Worm (Caenorhabditis elegans): Measurements from ENCODE around the gene F46G10.4.

Gene F46G10.4

ce11 chrX:13356469-13356868, 22.6 kb downstream of the F46G10.4 start (continued):
- TF ChIP-seq mdt-29 (GFP tag; IDR thresholded peaks at IDR 0.05) (0 out of 2 replicates have a peak, but pooled peaks have one; percentile 60), dmd-6 (GFP tag; IDR thresholded peaks at IDR 0.05) (peak; percentile 98), saeg-2 (GFP tag; IDR thresholded peaks at IDR 0.05) (0 out of 2 replicates have a peak, but pooled peaks have one; percentile 51), nhr-76 (tag; optimal IDR thresholded peaks at IDR 0.05) (peak; percentile 57), hmg-1.1 (GFP tag; IDR thresholded peaks at IDR 0.05) (0 out of 2 replicates have a peak, but pooled peaks have one; percentile 41), mep-1 (tag; optimal IDR thresholded peaks at IDR 0.05) (peak; percentile 80)

- TF ChIP-seq hlh-30 (tag; optimal IDR thresholded peaks at IDR 0.05; ENCODE audit: insufficient read depth): peak; percentile 54
- TF ChIP-seq mdl-1 (tag; optimal IDR thresholded peaks at IDR 0.05): peak in 1 of 2 experiments; percentile 48
- no peak for TF ChIP-seq nhr-10 (tag; optimal IDR thresholded peaks at IDR 0.05)
- TF ChIP-seq nhr-28 (tag; optimal IDR thresholded peaks at IDR 0.05): peak; percentile 60
- peak; percentile 12 for TF ChIP-seq hlh-11 (tag; optimal IDR thresholded peaks at IDR 0.05)
- no peak for TF ChIP-seq daf-8 (GFP tag; IDR thresholded peaks at IDR 0.05)
- TF ChIP-seq nhr-48 (tag; optimal IDR thresholded peaks at IDR 0.05): peak; percentile 32
- TF ChIP-seq mxl-3 (GFP tag; optimal IDR thresholded peaks at IDR 0.05): peak; percentile 45
These were observed 23.8 kb downstream of the F46G10.4 start for ce11 chrX:13357673-13358072.

DNA sequence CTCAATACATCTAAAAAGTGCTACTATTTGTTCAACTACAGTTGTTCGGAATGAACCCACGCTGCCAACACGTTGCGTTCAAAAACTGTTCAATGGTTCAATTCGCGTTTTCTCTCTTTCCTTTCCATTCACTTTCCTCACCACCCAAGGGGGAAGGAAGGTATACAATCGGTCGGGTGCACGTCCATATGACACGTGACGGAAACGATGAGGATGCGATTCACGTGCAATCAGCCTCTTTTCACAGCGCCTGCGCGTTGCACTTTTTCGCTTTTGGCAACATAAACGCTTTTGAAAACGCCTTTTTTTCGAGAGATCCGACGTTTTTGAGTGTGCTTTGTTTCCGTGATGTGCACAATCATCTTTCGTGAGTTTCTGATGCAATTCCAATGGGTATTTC, 24.7 kb downstream of the F46G10.4 start:
- TF ChIP-seq ZK546.5 (tag; optimal IDR thresholded peaks at IDR 0.05): no peak
- TF ChIP-seq Y105C5A.15 (GFP tag; IDR thresholded peaks at IDR 0.05): no peak
- no peak for TF ChIP-seq madf-5 (GFP tag; IDR thresholded peaks at IDR 0.05)
- no peak for TF ChIP-seq F37D6.2 (tag; optimal IDR thresholded peaks at IDR 0.05)
- TF ChIP-seq ceh-20 (GFP tag; IDR thresholded peaks at IDR 0.05): 0 out of 2 replicates have a peak, but pooled peaks have one; percentile 16
- peak; percentile 49 for TF ChIP-seq rbr-2 (tag; optimal IDR thresholded peaks at IDR 0.05)
- peak; percentile 45; the same call in 1 of the 2 replicates for TF ChIP-seq php-3 (GFP tag; IDR thresholded peaks at IDR 0.05)
- TF ChIP-seq lir-3 (tag; optimal IDR thresholded peaks at IDR 0.05): no peak
- peak; percentile 19 for TF ChIP-seq zip-2 (tag; optimal IDR thresholded peaks at IDR 0.05)
- no peak for TF ChIP-seq snpc-4 (tag; optimal IDR thresholded peaks at IDR 0.05)
- TF ChIP-seq zip-11 (GFP tag; IDR thresholded peaks at IDR 0.05): no peak
- TF ChIP-seq nhr-111 (GFP tag; optimal IDR thresholded peaks at IDR 0.05): no peak
- TF ChIP-seq ZK337.2 (GFP tag; IDR thresholded peaks at IDR 0.05): no peak
- no peak for TF ChIP-seq snpc-1.2 (GFP tag; IDR thresholded peaks at IDR 0.05)
- TF ChIP-seq hlh-11 (tag; optimal IDR thresholded peaks at IDR 0.05): peak; percentile 95
- TF ChIP-seq unc-130 (GFP tag; optimal IDR thresholded peaks at IDR 0.05): no peak
- no peak for TF ChIP-seq nhr-237 (tag; optimal IDR thresholded peaks at IDR 0.05)
- TF ChIP-seq jun-1 (tag; optimal IDR thresholded peaks at IDR 0.05): no peak
- TF ChIP-seq skn-1 (tag; optimal IDR thresholded peaks at IDR 0.05): no peak
- TF ChIP-seq pqm-1 (tag; optimal IDR thresholded peaks at IDR 0.05): no peak
- peak; percentile 65 for TF ChIP-seq fkh-10 (GFP tag; optimal IDR thresholded peaks at IDR 0.05)
- no peak for TF ChIP-seq dmd-8 (GFP tag; IDR thresholded peaks at IDR 0.05)
- peak; percentile 95 for TF ChIP-seq nhr-11 (tag; optimal IDR thresholded peaks at IDR 0.05)
- peak; percentile 14 for TF ChIP-seq cey-2 (tag; optimal IDR thresholded peaks at IDR 0.05; ENCODE audit: borderline replicate concordance, insufficient read depth)
- TF ChIP-seq mep-1 (tag; optimal IDR thresholded peaks at IDR 0.05): peak; percentile 75
- TF ChIP-seq ces-1 (GFP tag; optimal IDR thresholded peaks at IDR 0.05): no peak
- TF ChIP-seq mxl-3 (GFP tag; optimal IDR thresholded peaks at IDR 0.05): peak; percentile 100
- TF ChIP-seq ceh-62 (tag; optimal IDR thresholded peaks at IDR 0.05): no peak
- peak; percentile 53 to 96 for TF ChIP-seq hif-1 (tag; optimal IDR thresholded peaks at IDR 0.05)
- TF ChIP-seq mes-2 (tag; optimal IDR thresholded peaks at IDR 0.05; ENCODE audit: poor library complexity, severe bottlenecking): peak; percentile 23
- no peak for TF ChIP-seq spr-1 (tag; optimal IDR thresholded peaks at IDR 0.05)
- peak; percentile 99 for TF ChIP-seq dmd-6 (GFP tag; IDR thresholded peaks at IDR 0.05)
- TF ChIP-seq nhr-42 (GFP tag; IDR thresholded peaks at IDR 0.05): peak; percentile 68; the same call in 1 of the 2 replicates
- no peak for TF ChIP-seq F26F4.8 (GFP tag; conservative IDR thresholded peaks at IDR 0.05)
- no peak for TF ChIP-seq pha-4 (GFP tag; IDR thresholded peaks at IDR 0.05)
- no peak for TF ChIP-seq pha-4 (tag; optimal IDR thresholded peaks at IDR 0.05)
- TF ChIP-seq unc-62 (GFP tag; optimal IDR thresholded peaks at IDR 0.05 in 1 of 2): peak in 1 of 2 experiments; percentile 98
- no peak for TF ChIP-seq unc-62 (tag; optimal IDR thresholded peaks at IDR 0.05)
